Fruit fly (Drosophila melanogaster) whole organism, embryonic: ENCODE data around the gene Mipp2.

Source experiments
- CG10209 ChIP-seq: fragments of 200-800 bp; sonication (Bioruptor generic); optimal IDR thresholded peaks from 3 replicates; lab custom pipeline; 2017; ENCODE audit warnings: missing biosample characterization, mild to moderate bottlenecking, missing genetic modification characterization, missing genetic modification reagents
- CG10431 ChIP-seq: fragments of 200-800 bp; sonication (Bioruptor generic); optimal IDR thresholded peaks from 3 replicates; lab custom pipeline; 2018; ENCODE audit warnings: missing biosample characterization, mild to moderate bottlenecking, missing genetic modification characterization
- CG10543 ChIP-seq: fragments of 200-800 bp; sonication (Bioruptor generic); optimal IDR thresholded peaks from 3 replicates; lab custom pipeline; 2017; ENCODE audit warnings: missing biosample characterization, mild to moderate bottlenecking, missing genetic modification characterization, moderate library complexity
- CG10979 ChIP-seq: fragments of 200-800 bp; sonication (Bioruptor generic); optimal IDR thresholded peaks from 2 replicates; lab custom pipeline; 2018; ENCODE audit warnings: missing biosample characterization, mild to moderate bottlenecking, missing genetic modification characterization, moderate library complexity
- CG12155 ChIP-seq: fragments of 200-800 bp; sonication (Bioruptor generic); optimal IDR thresholded peaks from 3 replicates; lab custom pipeline; 2016; ENCODE audit warnings: missing biosample characterization, missing genetic modification characterization
- CG12659 ChIP-seq: fragments of 200-800 bp; sonication (Bioruptor generic); optimal IDR thresholded peaks from 3 replicates; lab custom pipeline; 2017; ENCODE audit warnings: mild to moderate bottlenecking, missing biosample characterization, missing genetic modification reagents, missing genetic modification characterization
- CG12942 ChIP-seq: fragments of 200-800 bp; sonication (Bioruptor generic); optimal IDR thresholded peaks from 3 replicates; lab custom pipeline; 2016; ENCODE audit warnings: missing biosample characterization, missing genetic modification characterization
- CG15269 ChIP-seq: fragments of 200-800 bp; sonication (Bioruptor generic); optimal IDR thresholded peaks from 2 replicates; lab custom pipeline; 2018; ENCODE audit warnings: missing biosample characterization, mild to moderate bottlenecking, missing genetic modification characterization, moderate library complexity
- CG16813 ChIP-seq: fragments of 200-800 bp; sonication (Bioruptor generic); IDR thresholded peaks from 3 replicates; pipeline ENCODE4 v1.3.6; 2022; ENCODE audit warnings: missing biosample characterization, missing genetic modification characterization; ENCODE audit not compliant: partially characterized antibody
- CG17612 ChIP-seq: fragments of 200-800 bp; sonication (Bioruptor generic); IDR thresholded peaks from 2 replicates; pipeline ENCODE4 v1.3.6; 2022; ENCODE audit warnings: missing biosample characterization, missing genetic modification characterization
- CG18262 ChIP-seq: fragments of 200-800 bp; optimal IDR thresholded peaks from 3 replicates; lab custom pipeline; 2019; ENCODE audit warnings: missing biosample characterization, mild to moderate bottlenecking, missing genetic modification characterization, moderate library complexity
- CG2678 ChIP-seq: fragments of 200-800 bp; sonication (Bioruptor generic); optimal IDR thresholded peaks from 3 replicates; lab custom pipeline; 2019; ENCODE audit warnings: missing biosample characterization, mild to moderate bottlenecking, missing genetic modification characterization, moderate library complexity
- CG2875 ChIP-seq: fragments of 200-800 bp; sonication (Bioruptor generic); optimal IDR thresholded peaks from 2 replicates; lab custom pipeline; 2017; ENCODE audit warnings: missing biosample characterization, mild to moderate bottlenecking, missing genetic modification characterization, missing genetic modification reagents
- CG4404 ChIP-seq: fragments of 200-800 bp; sonication (Bioruptor generic); IDR thresholded peaks from 2 replicates; pipeline ENCODE4 v1.3.6; 2022; ENCODE audit warnings: missing biosample characterization, missing genetic modification characterization
- CG6654 ChIP-seq: fragments of 200-800 bp; sonication (Bioruptor generic); optimal IDR thresholded peaks from 2 replicates; lab custom pipeline; 2017; ENCODE audit warnings: missing biosample characterization, mild to moderate bottlenecking, missing genetic modification characterization
- CG6689 ChIP-seq: fragments of 200-800 bp; sonication (Bioruptor generic); IDR thresholded peaks from 2 replicates; pipeline ENCODE4 v1.3.6; 2022; ENCODE audit warnings: missing biosample characterization, missing genetic modification characterization
- CG9609 ChIP-seq: fragments of 200-800 bp; sonication (Bioruptor generic); optimal IDR thresholded peaks from 3 replicates; lab custom pipeline; 2016; ENCODE audit warnings: missing biosample characterization, missing genetic modification characterization
- CTCF ChIP-seq: fragments of 200-800 bp; sonication (Bioruptor generic); optimal IDR thresholded peaks from 2 replicates; lab custom pipeline; 2017; ENCODE audit warnings: missing biosample characterization, mild to moderate bottlenecking, missing genetic modification characterization, moderate library complexity
- CoRest ChIP-seq: fragments of 200-800 bp; sonication (Bioruptor generic); optimal IDR thresholded peaks from 3 replicates; lab custom pipeline; 2018; ENCODE audit warnings: missing biosample characterization, mild to moderate bottlenecking, missing genetic modification characterization, moderate library complexity
- Dad ChIP-seq: fragments of 200-800 bp; sonication (Bioruptor generic); optimal IDR thresholded peaks from 3 replicates; lab custom pipeline; 2016; ENCODE audit warnings: missing biosample characterization, missing genetic modification characterization
- Dip3 ChIP-seq: fragments of 200-800 bp; sonication (Bioruptor generic); optimal IDR thresholded peaks from 3 replicates; lab custom pipeline; 2016; ENCODE audit warnings: missing biosample characterization, missing genetic modification characterization
- Drgx ChIP-seq: fragments of 200-800 bp; sonication (Bioruptor generic); IDR thresholded peaks from 2 replicates; pipeline ENCODE4 v1.3.6; 2022; ENCODE audit warnings: missing biosample characterization, missing genetic modification characterization
- Ets97D ChIP-seq: fragments of 200-800 bp; sonication (Bioruptor generic); optimal IDR thresholded peaks from 3 replicates; lab custom pipeline; 2016; ENCODE audit warnings: missing biosample characterization, missing genetic modification characterization
- Hand ChIP-seq: fragments of 200-800 bp; sonication (Bioruptor generic); optimal IDR thresholded peaks from 2 replicates; lab custom pipeline; 2017; ENCODE audit warnings: mild to moderate bottlenecking, missing biosample characterization, missing genetic modification reagents, missing genetic modification characterization
- Jarid2 ChIP-seq: fragments of 200-800 bp; sonication (Bioruptor generic); optimal IDR thresholded peaks from 3 replicates; lab custom pipeline; 2017; ENCODE audit warnings: mild to moderate bottlenecking, missing biosample characterization, missing genetic modification reagents, missing genetic modification characterization
- Kr ChIP-seq: fragments of 200-800 bp; sonication (Bioruptor generic); optimal IDR thresholded peaks from 2 replicates; lab custom pipeline; 2017; ENCODE audit warnings: missing biosample characterization, mild to moderate bottlenecking, missing genetic modification characterization
- Optix ChIP-seq: fragments of 200-800 bp; sonication (Bioruptor generic); IDR thresholded peaks from 3 replicates; pipeline ENCODE4 v1.3.6; 2022; ENCODE audit warnings: missing biosample characterization, missing genetic modification characterization
- Pdp1 ChIP-seq, 2 experiments: fragments of 200-800 bp; sonication (Bioruptor generic); optimal IDR thresholded peaks; 3 replicates each; lab custom pipeline; 2016; ENCODE audit warnings: missing biosample characterization in 2 of 2, missing genetic modification characterization in 2 of 2, mild to moderate bottlenecking in 1 of 2, moderate library complexity in 1 of 2
- az2 ChIP-seq: fragments of 200-800 bp; sonication (Bioruptor generic); optimal IDR thresholded peaks from 3 replicates; lab custom pipeline; 2016; ENCODE audit warnings: missing biosample characterization, missing genetic modification characterization
- chm ChIP-seq: fragments of 200-800 bp; sonication (Bioruptor generic); IDR thresholded peaks from 2 replicates; pipeline ENCODE4 v1.3.6; 2022; ENCODE audit warnings: missing biosample characterization, missing genetic modification characterization
- ci ChIP-seq: fragments of 200-800 bp; sonication (Bioruptor generic); IDR thresholded peaks from 3 replicates; pipeline ENCODE4 v1.3.6; 2022; ENCODE audit warnings: missing biosample characterization, missing genetic modification characterization
- corto ChIP-seq: fragments of 200-800 bp; sonication (Bioruptor generic); optimal IDR thresholded peaks from 2 replicates; lab custom pipeline; 2016; ENCODE audit warnings: missing biosample characterization, mild to moderate bottlenecking, missing genetic modification characterization, moderate library complexity
- cwo ChIP-seq: fragments of 200-800 bp; sonication (Bioruptor generic); optimal IDR thresholded peaks from 3 replicates; lab custom pipeline; 2017; ENCODE audit warnings: missing biosample characterization, missing genetic modification characterization, mild to moderate bottlenecking, moderate library complexity, missing genetic modification reagents
- da ChIP-seq: fragments of 200-800 bp; sonication (Bioruptor generic); optimal IDR thresholded peaks from 2 replicates; lab custom pipeline; 2016; ENCODE audit warnings: missing biosample characterization, missing genetic modification characterization
- dmrt11E ChIP-seq: fragments of 200-800 bp; sonication (Bioruptor generic); optimal IDR thresholded peaks from 3 replicates; lab custom pipeline; 2018; ENCODE audit warnings: missing biosample characterization, mild to moderate bottlenecking, missing genetic modification characterization, moderate library complexity
- fd96Cb ChIP-seq: fragments of 200-800 bp; sonication (Bioruptor generic); optimal IDR thresholded peaks from 2 replicates; lab custom pipeline; 2018; ENCODE audit warnings: missing biosample characterization, mild to moderate bottlenecking, missing genetic modification characterization, moderate library complexity
- ftz-f1 ChIP-seq: fragments of 200-800 bp; sonication (Bioruptor generic); optimal IDR thresholded peaks from 2 replicates; lab custom pipeline; 2016; ENCODE audit warnings: missing biosample characterization, missing genetic modification characterization
- grn ChIP-seq: fragments of 200-800 bp; sonication (Bioruptor generic); optimal IDR thresholded peaks from 3 replicates; lab custom pipeline; 2017; ENCODE audit warnings: missing biosample characterization, missing genetic modification characterization
- lilli ChIP-seq: fragments of 200-800 bp; sonication (Bioruptor generic); optimal IDR thresholded peaks from 3 replicates; lab custom pipeline; 2016; ENCODE audit warnings: missing biosample characterization, missing genetic modification characterization
- lov ChIP-seq, 2 experiments: fragments of 200-800 bp in 1 of 2; fragments of >200 bp in 1 of 2; sonication (Bioruptor generic) in 1 of 2; IDR thresholded peaks in 1 of 2; optimal IDR thresholded peaks in 1 of 2; 2 replicates in 1 of 2; 3 replicates in 1 of 2; pipeline versions ENCODE4 v1.3.6 to Lab custom; 2017 to 2022; ENCODE audit warnings: missing biosample characterization in 1 of 2, missing genetic modification characterization in 1 of 2
- phol ChIP-seq: fragments of 200-800 bp; sonication (Bioruptor generic); optimal IDR thresholded peaks from 3 replicates; lab custom pipeline; 2018; ENCODE audit warnings: missing biosample characterization, mild to moderate bottlenecking, missing genetic modification characterization, moderate library complexity
- pita ChIP-seq: fragments of 200-800 bp; sonication (Bioruptor generic); optimal IDR thresholded peaks from 2 replicates; lab custom pipeline; 2017; ENCODE audit warnings: missing biosample characterization, mild to moderate bottlenecking, missing genetic modification characterization
- run ChIP-seq: fragments of 200-800 bp; sonication (Bioruptor generic); optimal IDR thresholded peaks from 3 replicates; lab custom pipeline; 2018; ENCODE audit warnings: missing biosample characterization, mild to moderate bottlenecking, missing genetic modification characterization
- sc ChIP-seq, 3 experiments: fragments of >200 bp in 2 of 3; fragments of 200-800 bp in 1 of 3; sonication (Bioruptor generic) in 1 of 3; optimal IDR thresholded peaks; 2 replicates in 2 of 3; 3 replicates in 1 of 3; lab custom pipeline; 2017; ENCODE audit warnings: mild to moderate bottlenecking in 1 of 3, missing biosample characterization in 1 of 3, missing genetic modification characterization in 1 of 3, missing genetic modification reagents in 1 of 3
- scrt ChIP-seq: fragments of 200-800 bp; sonication (Bioruptor generic); optimal IDR thresholded peaks from 2 replicates; lab custom pipeline; 2018; ENCODE audit warnings: missing biosample characterization, mild to moderate bottlenecking, missing genetic modification characterization, moderate library complexity
- sd ChIP-seq: fragments of 200-800 bp; sonication (Bioruptor generic); optimal IDR thresholded peaks from 3 replicates; lab custom pipeline; 2018; ENCODE audit warnings: missing biosample characterization, mild to moderate bottlenecking, missing genetic modification characterization, moderate library complexity
- sens ChIP-seq: fragments of 200-800 bp; sonication (Bioruptor generic); peaks from one replicate; lab custom pipeline; 2016; ENCODE audit warnings: missing biosample characterization, missing genetic modification characterization
- sens-2 ChIP-seq: fragments of 200-800 bp; sonication (Bioruptor generic); IDR thresholded peaks from 2 replicates; pipeline ENCODE4 v1.3.6; 2022; ENCODE audit warnings: missing biosample characterization, missing genetic modification characterization
- sim ChIP-seq: fragments of 200-800 bp; sonication (Bioruptor generic); IDR thresholded peaks from 2 replicates; pipeline ENCODE4 v1.3.6; 2022; ENCODE audit warnings: missing biosample characterization, missing genetic modification characterization
- slp2 ChIP-seq: fragments of 200-800 bp; sonication (Bioruptor generic); optimal IDR thresholded peaks from 2 replicates; lab custom pipeline; 2016; ENCODE audit warnings: missing biosample characterization, missing genetic modification characterization

The Mipp2 gene

DNA sequence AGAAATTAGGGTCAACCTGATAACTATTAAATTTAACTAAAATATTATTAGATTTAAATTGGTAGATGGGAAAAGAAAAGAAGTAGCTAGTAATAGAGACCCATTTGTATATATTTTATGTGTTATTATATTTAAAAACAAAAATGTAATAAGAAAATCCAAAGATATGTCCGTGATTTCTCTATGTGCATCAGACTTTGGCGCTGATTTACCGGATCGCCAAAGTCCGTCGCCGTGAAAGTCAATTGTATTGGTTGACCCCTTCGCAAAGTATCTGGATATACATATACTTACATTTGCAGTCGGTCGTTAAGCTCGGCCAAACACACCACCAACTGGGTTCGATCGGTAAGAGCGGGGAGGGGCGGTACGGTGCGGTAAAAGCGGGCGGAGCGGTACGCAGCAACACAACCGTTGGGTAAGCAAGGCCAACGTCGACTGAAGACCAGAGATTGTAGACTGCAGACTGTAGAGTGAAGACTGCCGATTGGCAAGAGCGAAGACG lies 14.2 kb downstream of the Mipp2 start (continued):
- TF ChIP-seq pita (GFP tag; lab: Kevin White, UChicago): no peak
- peak; percentile 23 for TF ChIP-seq CG2875 (GFP tag; lab: Kevin White, UChicago)
- TF ChIP-seq CG17612: no peak
- TF ChIP-seq sens-2 (GFP tag; lab: Robert Waterston, UW): no peak
- TF ChIP-seq CG10209 (GFP tag; lab: Kevin White, UChicago): no peak
- TF ChIP-seq sd (tag; lab: Kevin White, UChicago): no peak
- no peak for TF ChIP-seq Hand
- TF ChIP-seq CG18262 (tag; lab: Kevin White, UChicago): peak; percentile 49
- no peak for TF ChIP-seq corto (GFP tag; lab: Kevin White, UChicago)
- no peak for TF ChIP-seq CG16813
- peak; percentile 33 for TF ChIP-seq fd96Cb (tag; lab: Kevin White, UChicago)
- TF ChIP-seq CG4404 (GFP tag; lab: Robert Waterston, UW): no peak
- TF ChIP-seq Dad (GFP tag; lab: Kevin White, UChicago): no peak
- no peak for TF ChIP-seq Ets97D (GFP tag; lab: Kevin White, UChicago)
- peak; percentile 45 for TF ChIP-seq CG10979
- TF ChIP-seq Kr (GFP tag; lab: Kevin White, UChicago): no peak
- peak; percentile 10 for TF ChIP-seq CG10543 (GFP tag; lab: Kevin White, UChicago)
- peak; percentile 8 for TF ChIP-seq CG10431 (GFP tag; lab: Kevin White, UChicago)
- peak in 1 of 2 experiments; percentile 24 for TF ChIP-seq Pdp1 (GFP tag; optimal IDR thresholded peaks at IDR 0.05; lab: Kevin White, UChicago)
- TF ChIP-seq da: no peak
- TF ChIP-seq CTCF: no peak
- no peak for TF ChIP-seq cwo (GFP tag; lab: Kevin White, UChicago)
- TF ChIP-seq sc (optimal IDR thresholded peaks at IDR 0.05; lab: Kevin White, UChicago): no peak
- peak; percentile 19 for TF ChIP-seq sc (GFP tag; optimal IDR thresholded peaks at IDR 0.05; lab: Kevin White, UChicago)
- no peak for TF ChIP-seq lov (optimal IDR thresholded peaks at IDR 0.05; lab: Kevin White, UChicago)
- no peak for TF ChIP-seq lov (GFP tag; IDR thresholded peaks at IDR 0.05; lab: Robert Waterston, UW)
- no peak for TF ChIP-seq CG12942
- no peak for TF ChIP-seq run
- TF ChIP-seq CG15269: peak; percentile 18
- TF ChIP-seq phol (tag; lab: Kevin White, UChicago): peak; percentile 49
- TF ChIP-seq grn (GFP tag; lab: Kevin White, UChicago): no peak
- TF ChIP-seq sim (GFP tag; lab: Robert Waterston, UW): no peak
- TF ChIP-seq chm (GFP tag; lab: Robert Waterston, UW): peak; percentile 6; the same call in 1 of the 2 replicates
- TF ChIP-seq CoRest: peak; percentile 42
- no peak for TF ChIP-seq scrt (GFP tag; lab: Kevin White, UChicago)
- no peak for TF ChIP-seq dmrt11E (tag; lab: Kevin White, UChicago)
- 0 out of 3 replicates have a peak, but pooled peaks have one; percentile 51 for TF ChIP-seq ci (GFP tag; lab: Robert Waterston, UW)
- no peak for TF ChIP-seq slp2 (GFP tag; lab: Kevin White, UChicago)
- TF ChIP-seq lilli: no peak
- no peak for TF ChIP-seq Dip3 (GFP tag; lab: Kevin White, UChicago)
- TF ChIP-seq Jarid2 (GFP tag; lab: Kevin White, UChicago): peak; percentile 31
- no peak for TF ChIP-seq Optix (GFP tag; lab: Robert Waterston, UW)
- 0 out of 2 replicates have a peak, but pooled peaks have one; percentile 11 for TF ChIP-seq CG6689
- peak; percentile 56 for TF ChIP-seq CG2678 (tag; lab: Kevin White, UChicago)
- TF ChIP-seq CG9609: no peak
- TF ChIP-seq Drgx: peak; percentile 67; the same call in 1 of the 2 replicates
- peak; percentile 10 for TF ChIP-seq CG12659
- TF ChIP-seq sens (GFP tag; lab: Kevin White, UChicago): peak; percentile 23
- TF ChIP-seq az2 (GFP tag; lab: Kevin White, UChicago): peak; percentile 28
- no peak for TF ChIP-seq CG12155
- peak; percentile 25 for TF ChIP-seq ftz-f1
- no peak for TF ChIP-seq CG6654 (GFP tag; lab: Kevin White, UChicago)
